Worm (Caenorhabditis elegans) whole organism, L2 larva: ENCODE data around the gene pir-1.

Experiments used
- C34F6.9 ChIP-seq: fragments of 150-350 bp; optimal IDR thresholded peaks from 2 replicates; lab custom pipeline; 2014; ENCODE audit warnings: missing biosample characterization, missing genetic modification characterization
- F13H6.1 ChIP-seq: sonication (generic microtip); optimal IDR thresholded peaks from 2 replicates; lab custom pipeline; 2016; ENCODE audit warnings: missing genetic modification characterization, missing compliant biosample characterization
- ZK546.5 ChIP-seq: sonication (generic microtip); optimal IDR thresholded peaks from 2 replicates; lab custom pipeline; 2017; ENCODE audit warnings: missing biosample characterization, missing genetic modification characterization
- alr-1 ChIP-seq: fragments of 150-350 bp; optimal IDR thresholded peaks from 2 replicates; lab custom pipeline; 2014; ENCODE audit warnings: missing biosample characterization, missing genetic modification characterization
- aly-2 ChIP-seq: fragments of 150-350 bp; optimal IDR thresholded peaks from 2 replicates; lab custom pipeline; 2014; ENCODE audit warnings: missing biosample characterization, missing genetic modification characterization
- ceh-16 ChIP-seq: fragments of 150-350 bp; optimal IDR thresholded peaks from 2 replicates; lab custom pipeline; 2014; ENCODE audit warnings: missing biosample characterization, missing genetic modification characterization
- ceh-82 ChIP-seq: fragments of 150-350 bp; optimal IDR thresholded peaks from 2 replicates; lab custom pipeline; 2014; ENCODE audit warnings: missing biosample characterization, missing genetic modification characterization
- crh-2 ChIP-seq: sonication (generic microtip); optimal IDR thresholded peaks from 2 replicates; lab custom pipeline; 2017; ENCODE audit warnings: missing biosample characterization, missing genetic modification characterization
- dmd-4 ChIP-seq: sonication (generic microtip); optimal IDR thresholded peaks from 2 replicates; lab custom pipeline; 2017; ENCODE audit warnings: missing biosample characterization, missing genetic modification characterization
- elt-3 ChIP-seq: sonication (generic microtip); optimal IDR thresholded peaks from 2 replicates; lab custom pipeline; 2017; ENCODE audit warnings: missing biosample characterization, missing genetic modification characterization
- fos-1 ChIP-seq: fragments of 150-350 bp; optimal IDR thresholded peaks from 2 replicates; lab custom pipeline; 2014; ENCODE audit warnings: missing biosample characterization, missing genetic modification characterization
- gmeb-1 ChIP-seq: fragments of 150-350 bp; optimal IDR thresholded peaks from 2 replicates; lab custom pipeline; 2014; ENCODE audit warnings: missing biosample characterization, missing genetic modification characterization
- lin-11 ChIP-seq: fragments of 150-350 bp; sonication (generic microtip); optimal IDR thresholded peaks from 2 replicates; lab custom pipeline; 2014; ENCODE audit warnings: missing biosample characterization, missing genetic modification characterization, inconsistent platforms, mixed read lengths
- lin-13 ChIP-seq: fragments of 150-350 bp; optimal IDR thresholded peaks from 2 replicates; lab custom pipeline; 2014; ENCODE audit warnings: missing biosample characterization, missing genetic modification reagents, missing genetic modification characterization
- lin-39 ChIP-seq: fragments of 150-350 bp; optimal IDR thresholded peaks from 2 replicates; lab custom pipeline; 2014; ENCODE audit warnings: missing biosample characterization, missing genetic modification reagents, missing genetic modification characterization
- lsy-2 ChIP-seq, 2 experiments: fragments of 150-350 bp in 1 of 2; sonication (generic microtip) in 1 of 2; optimal IDR thresholded peaks; 2 replicates each; lab custom pipeline; 2014 to 2017; ENCODE audit warnings: missing biosample characterization in 2 of 2, missing genetic modification characterization in 2 of 2
- mab-5 ChIP-seq: fragments of 150-350 bp; optimal IDR thresholded peaks from 2 replicates; lab custom pipeline; 2014; ENCODE audit warnings: missing biosample characterization, missing genetic modification characterization
- mdl-1 ChIP-seq, 2 experiments: fragments of 150-350 bp in 1 of 2; sonication (generic microtip) in 1 of 2; optimal IDR thresholded peaks; 2 replicates each; lab custom pipeline; 2017; ENCODE audit warnings: missing biosample characterization in 2 of 2, missing genetic modification characterization in 2 of 2
- nhr-11 ChIP-seq: fragments of 150-350 bp; optimal IDR thresholded peaks from 2 replicates; lab custom pipeline; 2014; ENCODE audit warnings: missing biosample characterization, missing genetic modification characterization
- nhr-129 ChIP-seq: fragments of 150-350 bp; optimal IDR thresholded peaks from 2 replicates; lab custom pipeline; 2014; ENCODE audit warnings: missing biosample characterization, missing genetic modification characterization
- nhr-23 ChIP-seq: fragments of 150-350 bp; optimal IDR thresholded peaks from 2 replicates; lab custom pipeline; 2014; ENCODE audit warnings: missing biosample characterization, missing genetic modification reagents, missing genetic modification characterization
- nhr-237 ChIP-seq: fragments of 150-350 bp; optimal IDR thresholded peaks from 2 replicates; lab custom pipeline; 2014; ENCODE audit warnings: missing biosample characterization, missing genetic modification characterization
- peb-1 ChIP-seq: fragments of 150-350 bp; optimal IDR thresholded peaks from 2 replicates; lab custom pipeline; 2014; ENCODE audit warnings: missing biosample characterization, missing genetic modification characterization
- sem-4 ChIP-seq: fragments of 150-350 bp; optimal IDR thresholded peaks from 2 replicates; lab custom pipeline; 2014; ENCODE audit warnings: missing biosample characterization, missing genetic modification reagents, missing genetic modification characterization
- skn-1 ChIP-seq: sonication (generic microtip); optimal IDR thresholded peaks from 2 replicates; lab custom pipeline; 2017; ENCODE audit warnings: missing biosample characterization, missing genetic modification characterization
- sma-3 ChIP-seq: sonication (generic microtip); optimal IDR thresholded peaks from 2 replicates; lab custom pipeline; 2016; ENCODE audit warnings: missing genetic modification reagents, missing genetic modification characterization, missing compliant biosample characterization
- sma-9 ChIP-seq, 2 experiments: fragments of 150-350 bp in 1 of 2; sonication (generic microtip) in 1 of 2; optimal IDR thresholded peaks; 2 replicates each; lab custom pipeline; 2014 to 2016; ENCODE audit warnings: missing genetic modification characterization in 2 of 2, mild to moderate bottlenecking in 1 of 2, missing biosample characterization in 1 of 2, missing compliant biosample characterization in 1 of 2, missing genetic modification reagents in 1 of 2, moderate library complexity in 1 of 2
- snpc-4 ChIP-seq: fragments of 150-350 bp; optimal IDR thresholded peaks from 2 replicates; lab custom pipeline; 2014; ENCODE audit warnings: missing biosample characterization, missing genetic modification characterization
- unc-39 ChIP-seq: fragments of 150-350 bp; optimal IDR thresholded peaks from 2 replicates; lab custom pipeline; 2014; ENCODE audit warnings: missing biosample characterization, missing genetic modification characterization
- unc-55 ChIP-seq: fragments of 150-350 bp; sonication (generic microtip); optimal IDR thresholded peaks from 3 replicates; lab custom pipeline; 2014; ENCODE audit warnings: missing biosample characterization, missing genetic modification reagents, missing genetic modification characterization
- unc-62 ChIP-seq: fragments of 150-350 bp; optimal IDR thresholded peaks from 2 replicates; lab custom pipeline; 2014; ENCODE audit warnings: missing biosample characterization, missing genetic modification reagents, missing genetic modification characterization
- zag-1 ChIP-seq: fragments of 150-350 bp; optimal IDR thresholded peaks from 2 replicates; lab custom pipeline; 2014; ENCODE audit warnings: missing biosample characterization, missing genetic modification characterization
- ztf-1 ChIP-seq: fragments of 200-800 bp; sonication (Bioruptor generic); conservative IDR thresholded peaks from 2 replicates; pipeline ENCODE4 v1.3.6; 2022; ENCODE audit warnings: missing genetic modification characterization, missing compliant biosample characterization
- ztf-11 ChIP-seq: sonication (generic microtip); optimal IDR thresholded peaks from 2 replicates; lab custom pipeline; 2017; ENCODE audit warnings: missing biosample characterization, missing genetic modification characterization
- ztf-4 ChIP-seq: fragments of 150-350 bp; optimal IDR thresholded peaks from 2 replicates; lab custom pipeline; 2014; ENCODE audit warnings: missing biosample characterization, missing genetic modification characterization

Gene pir-1

DNA sequence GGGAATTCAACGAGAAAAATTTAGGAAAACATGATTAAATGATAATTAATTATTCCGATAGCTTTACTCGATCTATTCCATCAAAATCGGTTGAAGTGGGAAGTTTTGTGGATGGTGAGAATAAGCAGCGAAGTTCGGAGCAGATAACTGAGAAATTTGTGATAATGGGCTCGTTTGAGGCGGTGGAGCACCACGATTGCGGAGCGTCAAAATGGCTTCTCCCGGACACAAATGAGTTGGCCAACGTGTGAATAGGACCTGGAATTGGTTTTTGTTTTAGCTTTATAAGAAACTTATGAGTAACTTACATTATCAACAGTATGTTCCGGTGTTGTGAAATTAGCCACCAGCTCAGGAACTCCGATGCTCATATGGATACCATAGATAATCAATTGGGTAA lies 1.7 kb downstream of the pir-1 start:
- TF ChIP-seq sem-4 (tag; lab: Kevin White, UChicago) (no peak), peb-1 (tag; lab: Kevin White, UChicago) (no peak), dmd-4 (tag; lab: Kevin White, UChicago) (no peak), snpc-4 (no peak), elt-3 (tag; lab: Kevin White, UChicago) (no peak), nhr-237 (tag; lab: Kevin White, UChicago) (no peak), ZK546.5 (tag; lab: Kevin White, UChicago) (no peak), ceh-16 (tag; lab: Kevin White, UChicago) (no peak), nhr-11 (tag; lab: Kevin White, UChicago) (no peak), sma-3 (GFP tag; lab: Kevin White, UChicago) (no peak)

DNA sequence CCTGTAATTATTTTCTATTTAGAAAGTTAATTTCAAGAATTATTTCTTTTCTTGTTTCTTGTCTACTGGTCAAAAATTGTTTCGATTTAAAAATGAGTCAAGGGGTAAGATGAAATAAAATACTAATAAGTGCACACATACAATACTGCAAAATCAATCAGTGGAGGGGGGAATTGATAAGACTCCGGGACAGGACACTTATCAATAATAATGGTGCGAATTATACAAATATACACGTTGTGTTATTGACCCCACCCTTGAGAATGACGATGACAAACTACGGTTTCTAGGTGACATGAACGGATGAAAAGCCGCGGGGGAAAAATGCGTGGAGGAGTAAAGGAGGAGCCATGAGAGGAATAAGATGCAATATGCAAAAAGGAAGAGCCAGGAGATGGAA lies 4.1 kb downstream of the pir-1 start:
- TF ChIP-seq nhr-237 (tag; lab: Kevin White, UChicago) = no peak
- peak; percentile 92 for TF ChIP-seq fos-1 (tag; lab: Kevin White, UChicago)
- TF ChIP-seq alr-1 (tag; lab: Kevin White, UChicago) = no peak
- TF ChIP-seq, all 48 proteins: peak for 1

DNA sequence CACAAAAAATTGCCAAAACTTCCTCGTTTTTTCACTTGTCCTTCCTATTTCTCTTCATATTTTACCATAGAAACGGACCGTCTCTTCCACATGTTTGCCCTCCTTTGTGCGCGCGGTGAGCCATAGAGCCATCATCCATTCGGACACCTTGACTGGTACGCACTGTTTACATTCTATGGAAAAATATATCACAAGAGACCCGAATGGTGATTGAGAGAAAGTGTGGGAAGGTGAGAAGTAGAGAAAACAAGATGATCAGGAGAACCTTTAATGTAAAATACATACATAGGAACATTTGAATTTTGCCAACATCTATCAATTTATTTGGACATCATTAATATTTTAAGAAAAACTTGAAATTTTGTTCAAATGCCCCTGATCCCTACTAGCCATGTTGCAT lies 8.8 kb downstream of the pir-1 start:
- no peak for TF ChIP-seq ztf-1
- TF ChIP-seq sma-9 (GFP tag; optimal IDR thresholded peaks at IDR 0.05; lab: Kevin White, UChicago) = no peak
- TF ChIP-seq sma-9 (tag; optimal IDR thresholded peaks at IDR 0.05; lab: Kevin White, UChicago) = no peak
- no peak for TF ChIP-seq mdl-1 (tag; optimal IDR thresholded peaks at IDR 0.05; lab: Kevin White, UChicago)
- TF ChIP-seq fos-1 (tag; lab: Kevin White, UChicago) = no peak
- TF ChIP-seq ceh-82 (tag; lab: Kevin White, UChicago) = no peak
- no peak for TF ChIP-seq gmeb-1 (tag; lab: Kevin White, UChicago)
- no peak for TF ChIP-seq aly-2
- no peak for TF ChIP-seq lin-11 (tag; lab: Kevin White, UChicago)
- no peak for TF ChIP-seq sem-4 (tag; lab: Kevin White, UChicago)
- no peak for TF ChIP-seq lsy-2 (tag; optimal IDR thresholded peaks at IDR 0.05; lab: Kevin White, UChicago)
- no peak for TF ChIP-seq mab-5 (tag; lab: Kevin White, UChicago)
- TF ChIP-seq nhr-237 (tag; lab: Kevin White, UChicago) = no peak
- no peak for TF ChIP-seq sma-3 (GFP tag; lab: Kevin White, UChicago)
- no peak for TF ChIP-seq F13H6.1 (tag; lab: Kevin White, UChicago)
- no peak for TF ChIP-seq lin-13 (GFP tag; lab: Kevin White, UChicago)
- TF ChIP-seq nhr-23 (tag; lab: Kevin White, UChicago) = no peak
- TF ChIP-seq skn-1 (tag; lab: Kevin White, UChicago) = no peak

DNA sequence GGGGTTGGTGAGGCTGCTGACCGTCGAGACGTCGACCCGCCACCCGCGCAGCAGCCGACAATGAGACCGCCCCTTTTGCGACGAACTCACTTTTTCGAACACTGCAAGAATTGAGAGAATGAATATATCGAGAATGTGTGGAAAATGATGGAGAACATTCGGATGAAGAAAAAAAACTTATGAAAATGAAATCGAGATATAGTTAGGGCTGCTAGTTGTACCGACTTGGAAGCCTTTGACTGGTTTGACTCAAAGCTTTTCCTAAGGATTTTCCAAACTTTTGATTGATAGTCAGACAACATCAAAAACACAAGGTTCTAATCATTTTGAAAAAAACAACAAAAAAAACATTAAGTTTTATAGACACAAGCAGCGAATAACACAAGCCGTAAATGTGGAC lies 11.3 kb downstream of the pir-1 start, which contains the start of gene sym-2:
TSS of gene sym-2 (minus strand) at position 101 of the 400 bp plus-strand sequence.
- TF ChIP-seq crh-2 (tag; lab: Kevin White, UChicago) = no peak
- TF ChIP-seq unc-39 = no peak
- TF ChIP-seq gmeb-1 (tag; lab: Kevin White, UChicago) = no peak
- no peak for TF ChIP-seq C34F6.9 (tag; lab: Kevin White, UChicago)
- no peak for TF ChIP-seq aly-2
- TF ChIP-seq ztf-11 (tag; lab: Kevin White, UChicago) = no peak
- TF ChIP-seq lsy-2 (tag; optimal IDR thresholded peaks at IDR 0.05; lab: Kevin White, UChicago) = no peak
- no peak for TF ChIP-seq sma-9 (GFP tag; optimal IDR thresholded peaks at IDR 0.05; lab: Kevin White, UChicago)
- TF ChIP-seq sma-9 (tag; optimal IDR thresholded peaks at IDR 0.05; lab: Kevin White, UChicago) = no peak
- TF ChIP-seq ztf-4 (tag; lab: Kevin White, UChicago) = no peak
- no peak for TF ChIP-seq nhr-23 (tag; lab: Kevin White, UChicago)
- TF ChIP-seq nhr-237 (tag; lab: Kevin White, UChicago) = no peak
- TF ChIP-seq nhr-11 (tag; lab: Kevin White, UChicago) = no peak
- no peak for TF ChIP-seq unc-62 (GFP tag; lab: Kevin White, UChicago)
- no peak for TF ChIP-seq ZK546.5 (tag; lab: Kevin White, UChicago)
- no peak for TF ChIP-seq nhr-129 (tag; lab: Kevin White, UChicago)
- no peak for TF ChIP-seq mab-5 (tag; lab: Kevin White, UChicago)
- TF ChIP-seq zag-1 (tag; lab: Kevin White, UChicago) = no peak
- no peak for TF ChIP-seq unc-55 (GFP tag; lab: Kevin White, UChicago)
- no peak for TF ChIP-seq ceh-16 (tag; lab: Kevin White, UChicago)
- no peak for TF ChIP-seq lin-39 (tag; lab: Kevin White, UChicago)
